Fruit fly (Drosophila melanogaster) whole organism, pupa: ENCODE data around the gene Sytbeta.

ENCODE experiments used
- CG10348 ChIP-seq: fragments of 200-800 bp; sonication (Bioruptor generic); IDR thresholded peaks from 2 replicates; pipeline ENCODE4 v1.3.6; 2022; ENCODE audit warnings: missing biosample characterization, missing genetic modification characterization
- CG12605 ChIP-seq: fragments of 200-800 bp; sonication (Bioruptor generic); IDR thresholded peaks from 2 replicates; pipeline ENCODE4 v1.3.6; 2022; ENCODE audit warnings: missing biosample characterization, missing genetic modification characterization
- CG13204 ChIP-seq: fragments of 200-800 bp; sonication (Bioruptor generic); optimal IDR thresholded peaks from 2 replicates; lab custom pipeline; 2018; ENCODE audit warnings: missing biosample characterization, mild to moderate bottlenecking, missing genetic modification characterization, moderate library complexity
- CG14655 ChIP-seq: fragments of 200-800 bp; sonication (Bioruptor generic); optimal IDR thresholded peaks from 3 replicates; lab custom pipeline; 2017; ENCODE audit warnings: mild to moderate bottlenecking, missing biosample characterization, missing genetic modification reagents, missing genetic modification characterization
- CG15710 ChIP-seq: fragments of 200-800 bp; sonication (Bioruptor generic); optimal IDR thresholded peaks from 2 replicates; lab custom pipeline; 2018; ENCODE audit warnings: missing biosample characterization, mild to moderate bottlenecking, missing genetic modification characterization, moderate library complexity
- CG17806 ChIP-seq: fragments of 200-800 bp; sonication (Bioruptor generic); optimal IDR thresholded peaks from 2 replicates; lab custom pipeline; 2018; ENCODE audit warnings: missing biosample characterization, mild to moderate bottlenecking, missing genetic modification characterization, moderate library complexity
- CG32121 ChIP-seq: fragments of 200-800 bp; sonication (Bioruptor generic); IDR thresholded peaks from 2 replicates; pipeline ENCODE4 v1.3.6; 2022; ENCODE audit warnings: missing biosample characterization, missing genetic modification characterization
- CG34367 ChIP-seq: fragments of 200-800 bp; sonication (Bioruptor generic); optimal IDR thresholded peaks from 2 replicates; lab custom pipeline; 2018; ENCODE audit warnings: missing biosample characterization, mild to moderate bottlenecking, missing genetic modification characterization
- CG4496 ChIP-seq: fragments of 200-800 bp; sonication (Bioruptor generic); IDR thresholded peaks from 3 replicates; pipeline ENCODE4 v1.3.6; 2022; ENCODE audit warnings: missing biosample characterization, missing genetic modification characterization
- CG8159 ChIP-seq: fragments of 200-800 bp; sonication (Bioruptor generic); optimal IDR thresholded peaks from 3 replicates; lab custom pipeline; 2018; ENCODE audit warnings: missing biosample characterization, mild to moderate bottlenecking, missing genetic modification characterization, moderate library complexity
- CG8301 ChIP-seq: fragments of 200-800 bp; sonication (Bioruptor generic); optimal IDR thresholded peaks from 2 replicates; lab custom pipeline; 2018; ENCODE audit warnings: missing biosample characterization, mild to moderate bottlenecking, missing genetic modification characterization
- CG9948 ChIP-seq: fragments of 200-800 bp; sonication (Bioruptor generic); optimal IDR thresholded peaks from 2 replicates; lab custom pipeline; 2018; ENCODE audit warnings: missing biosample characterization, mild to moderate bottlenecking, missing genetic modification characterization, moderate library complexity
- D1 ChIP-seq: fragments of 200-800 bp; sonication (Bioruptor generic); optimal IDR thresholded peaks from 2 replicates; lab custom pipeline; 2018; ENCODE audit warnings: missing biosample characterization, mild to moderate bottlenecking, missing genetic modification characterization, moderate library complexity
- EcR ChIP-seq: fragments of 200-800 bp; sonication (Bioruptor generic); optimal IDR thresholded peaks from 3 replicates; lab custom pipeline; 2019; ENCODE audit warnings: missing biosample characterization, missing genetic modification characterization, mild to moderate bottlenecking, moderate library complexity, missing genetic modification reagents
- Ets98B ChIP-seq: fragments of 200-800 bp; sonication (Bioruptor generic); IDR thresholded peaks from 2 replicates; pipeline ENCODE4 v1.3.6; 2022; ENCODE audit warnings: missing biosample characterization, missing genetic modification characterization
- Pif1A ChIP-seq: fragments of 200-800 bp; sonication (Bioruptor generic); optimal IDR thresholded peaks from 3 replicates; lab custom pipeline; 2016; ENCODE audit warnings: missing biosample characterization, missing genetic modification characterization
- Pif1B ChIP-seq: fragments of 200-800 bp; sonication (Bioruptor generic); optimal IDR thresholded peaks from 3 replicates; lab custom pipeline; 2016; ENCODE audit warnings: missing biosample characterization, missing genetic modification characterization
- Snoo ChIP-seq: fragments of 200-800 bp; sonication (Bioruptor generic); optimal IDR thresholded peaks from 3 replicates; lab custom pipeline; 2017; ENCODE audit warnings: missing biosample characterization, mild to moderate bottlenecking, missing genetic modification characterization, inconsistent platforms
- fd96Ca ChIP-seq: fragments of 200-800 bp; sonication (Bioruptor generic); IDR thresholded peaks from 3 replicates; pipeline ENCODE4 v1.3.6; 2022; ENCODE audit warnings: missing biosample characterization, missing genetic modification characterization
- gl ChIP-seq: fragments of 200-800 bp; sonication (Bioruptor generic); optimal IDR thresholded peaks from 2 replicates; lab custom pipeline; 2018; ENCODE audit warnings: missing biosample characterization, mild to moderate bottlenecking, missing genetic modification characterization
- rn ChIP-seq: fragments of 200-800 bp; sonication (Bioruptor generic); IDR thresholded peaks from 2 replicates; pipeline ENCODE4 v1.3.6; 2022; ENCODE audit warnings: missing biosample characterization, missing genetic modification characterization

The Sytbeta gene

DNA sequence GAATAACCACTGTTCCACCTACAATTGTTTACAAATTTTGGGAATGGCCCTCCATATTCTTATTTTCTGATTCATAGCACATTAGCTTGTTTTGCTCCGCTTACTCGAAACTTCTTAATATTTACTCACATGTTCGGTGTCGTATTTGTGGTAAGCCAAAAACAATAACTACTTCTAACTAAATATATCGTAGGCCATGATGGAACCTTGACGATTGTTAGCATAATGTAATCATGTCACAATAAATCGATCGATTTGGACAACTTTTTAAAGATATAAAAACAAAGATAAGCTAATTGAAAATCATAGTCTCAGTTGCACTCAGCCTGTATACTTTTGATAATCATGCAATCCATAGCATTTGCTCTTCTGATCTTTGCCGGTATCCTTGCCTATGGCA is 10.3 kb downstream of the Sytbeta start, which contains the start of gene EAChm:
Gene EAChm (plus strand): TSS at position 301 of the 400 bp plus-strand sequence.
- no peak for TF ChIP-seq CG17806 (tag; lab: Kevin White, UChicago)

DNA sequence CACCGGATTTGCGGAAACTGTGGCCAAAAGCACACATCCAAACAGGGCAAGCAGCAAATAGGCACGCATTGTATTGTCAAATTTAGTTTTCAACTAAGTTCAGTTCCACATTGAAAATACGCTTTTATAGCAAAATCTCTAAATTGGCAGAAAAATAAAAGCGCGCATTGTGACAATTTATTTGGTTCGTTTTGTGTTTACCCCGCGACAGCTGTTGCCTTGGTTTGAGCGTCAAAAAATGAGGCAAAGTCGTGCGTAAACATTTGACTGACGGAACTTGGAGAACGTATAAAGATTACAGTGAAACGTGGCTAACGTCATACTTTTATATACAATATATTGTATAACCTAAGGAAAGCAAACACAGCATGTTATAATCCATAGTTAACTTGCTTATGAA is 10.7 kb downstream of the Sytbeta start, which contains the start of gene CG18649:
Gene CG18649 (minus strand): TSS at position 101 of the 400 bp plus-strand sequence.
- TF ChIP-seq CG15710 (tag; lab: Kevin White, UChicago) (no peak), fd96Ca (GFP tag; lab: Robert Waterston, UW) (no peak), CG9948 (tag; lab: Kevin White, UChicago) (no peak), CG10348 (GFP tag; lab: Robert Waterston, UW) (no peak), Ets98B (GFP tag; lab: Robert Waterston, UW) (no peak), CG14655 (GFP tag; lab: Kevin White, UChicago) (no peak), Pif1B (GFP tag; lab: Kevin White, UChicago) (no peak), CG32121 (no peak), CG8159 (tag; lab: Kevin White, UChicago) (no peak), CG34367 (tag; lab: Kevin White, UChicago) (no peak), Snoo (tag; lab: Kevin White, UChicago) (no peak), CG13204 (GFP tag; lab: Kevin White, UChicago) (no peak), CG17806 (tag; lab: Kevin White, UChicago) (no peak), gl (tag; lab: Kevin White, UChicago) (no peak), Pif1A (no peak), CG8301 (tag; lab: Kevin White, UChicago) (no peak), D1 (no peak)
- TF ChIP-seq, all 21 proteins: peak for 0

DNA sequence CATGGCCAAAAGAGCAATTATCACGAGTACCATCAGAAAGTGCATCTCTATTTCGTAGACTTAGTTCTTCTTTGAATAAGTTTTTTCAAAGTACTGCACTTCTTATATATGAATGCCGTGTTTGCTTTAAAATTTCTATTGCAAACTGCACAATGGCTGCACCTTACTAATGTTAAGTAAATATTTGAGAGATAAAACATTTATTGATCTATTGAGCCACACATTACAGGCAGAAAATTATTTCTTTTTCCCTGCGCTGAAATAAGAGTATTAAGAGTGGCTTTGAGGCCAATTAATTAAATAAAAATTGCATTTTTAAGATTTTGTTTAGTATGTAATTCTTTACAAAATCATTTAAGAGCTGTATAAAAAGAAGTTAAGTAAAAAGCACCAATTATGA is 11.5 kb downstream of the Sytbeta start, which contains the start of gene CG43680:
Gene CG43680 (minus strand): TSS at position 101 of the 400 bp plus-strand sequence.
- TF ChIP-seq EcR (no peak), D1 (no peak), CG4496 (GFP tag; lab: Robert Waterston, UW) (no peak), CG32121 (no peak), Pif1B (GFP tag; lab: Kevin White, UChicago) (no peak), CG13204 (GFP tag; lab: Kevin White, UChicago) (no peak)

DNA sequence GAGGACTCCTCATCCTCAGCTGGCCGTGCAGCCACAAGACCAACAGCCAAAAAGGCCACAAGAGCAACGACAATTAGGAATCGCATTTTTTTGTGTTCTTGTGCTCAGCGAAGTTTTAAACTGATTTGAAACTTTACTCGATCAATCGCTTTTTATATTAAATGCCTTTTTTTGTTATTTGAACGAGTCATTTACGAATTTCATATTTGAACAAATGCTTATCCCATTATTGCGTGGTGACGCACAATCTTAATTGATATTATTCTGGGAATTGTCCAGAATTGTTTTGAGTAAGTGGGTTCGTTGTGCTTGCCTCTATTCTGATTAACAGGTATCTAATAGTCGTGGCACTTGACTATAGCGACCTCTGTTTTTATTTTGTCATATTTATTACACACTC is 12.4 kb downstream of the Sytbeta start, which contains the start of gene CG13461:
Gene CG13461 (minus strand): TSS at position 101 of the 400 bp plus-strand sequence.
- no peak for TF ChIP-seq EcR
- no peak for TF ChIP-seq CG13204 (GFP tag; lab: Kevin White, UChicago)
- TF ChIP-seq fd96Ca (GFP tag; lab: Robert Waterston, UW), result no peak
- no peak for TF ChIP-seq CG32121
- TF ChIP-seq Pif1A, result no peak
- no peak for TF ChIP-seq gl (tag; lab: Kevin White, UChicago)

DNA sequence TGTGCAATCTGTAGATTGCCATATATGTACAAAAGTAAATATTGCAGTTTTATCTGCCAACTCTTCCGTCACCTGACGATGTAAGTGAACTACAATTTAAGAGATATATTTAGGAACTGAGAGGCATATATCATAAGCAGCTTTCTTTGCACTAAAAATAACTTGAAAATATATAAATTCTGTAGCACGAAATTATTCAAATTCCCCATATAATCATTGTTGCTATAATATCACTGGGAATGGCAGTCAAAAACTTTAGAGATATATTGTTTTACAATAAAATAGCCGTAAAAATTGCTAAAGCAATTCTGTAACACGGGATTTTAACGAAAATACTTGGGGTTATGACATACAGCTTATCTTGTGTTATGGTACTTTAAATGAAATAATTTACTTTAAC is 13.5 kb downstream of the Sytbeta start, which contains the start of gene CG43679:
Gene CG43679 (minus strand): TSS at position 101 of the 400 bp plus-strand sequence.
- TF ChIP-seq Pif1A, result no peak
- TF ChIP-seq rn (GFP tag; lab: Robert Waterston, UW), result no peak
- TF ChIP-seq CG10348 (GFP tag; lab: Robert Waterston, UW), result no peak
- no peak for TF ChIP-seq CG8301 (tag; lab: Kevin White, UChicago)
- no peak for TF ChIP-seq gl (tag; lab: Kevin White, UChicago)
- TF ChIP-seq CG12605 (GFP tag; lab: Robert Waterston, UW), result no peak
- TF ChIP-seq Pif1B (GFP tag; lab: Kevin White, UChicago), result no peak
- TF ChIP-seq CG34367 (tag; lab: Kevin White, UChicago), result no peak
- no peak for TF ChIP-seq EcR
- TF ChIP-seq D1, result no peak
- no peak for TF ChIP-seq Snoo (tag; lab: Kevin White, UChicago)
- no peak for TF ChIP-seq CG13204 (GFP tag; lab: Kevin White, UChicago)

DNA sequence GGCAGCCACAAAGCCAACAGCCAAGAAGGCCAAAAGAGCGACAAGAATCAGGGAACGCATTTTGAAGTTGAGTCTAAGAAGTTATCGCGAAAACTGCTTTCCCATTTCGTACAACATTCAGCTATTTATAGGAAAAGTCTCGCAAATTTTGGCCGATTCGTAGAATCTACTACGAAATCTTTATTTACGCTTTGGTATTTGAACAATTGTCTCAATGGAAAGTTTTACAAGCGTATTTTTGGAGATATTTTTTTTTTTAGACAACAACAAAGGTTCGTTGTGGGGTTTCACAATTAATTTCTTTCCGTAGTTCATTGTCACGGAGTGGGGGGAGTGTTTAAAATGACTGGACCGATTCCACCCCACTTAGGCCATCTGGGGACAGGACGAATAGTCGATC is 14.1 kb downstream of the Sytbeta start, which contains the start of gene CG12310:
Gene CG12310 (minus strand): TSS at position 101 of the 400 bp plus-strand sequence.
- TF ChIP-seq gl (tag; lab: Kevin White, UChicago) (no peak), CG32121 (no peak), fd96Ca (GFP tag; lab: Robert Waterston, UW) (no peak), Ets98B (GFP tag; lab: Robert Waterston, UW) (no peak), D1 (no peak), CG12605 (GFP tag; lab: Robert Waterston, UW) (no peak), CG8301 (tag; lab: Kevin White, UChicago) (no peak), CG4496 (GFP tag; lab: Robert Waterston, UW) (no peak), CG14655 (GFP tag; lab: Kevin White, UChicago) (no peak), CG17806 (tag; lab: Kevin White, UChicago) (no peak), Pif1B (GFP tag; lab: Kevin White, UChicago) (no peak), CG9948 (tag; lab: Kevin White, UChicago) (no peak), CG13204 (GFP tag; lab: Kevin White, UChicago) (no peak), rn (GFP tag; lab: Robert Waterston, UW) (no peak), Pif1A (no peak), CG34367 (tag; lab: Kevin White, UChicago) (no peak)

DNA sequence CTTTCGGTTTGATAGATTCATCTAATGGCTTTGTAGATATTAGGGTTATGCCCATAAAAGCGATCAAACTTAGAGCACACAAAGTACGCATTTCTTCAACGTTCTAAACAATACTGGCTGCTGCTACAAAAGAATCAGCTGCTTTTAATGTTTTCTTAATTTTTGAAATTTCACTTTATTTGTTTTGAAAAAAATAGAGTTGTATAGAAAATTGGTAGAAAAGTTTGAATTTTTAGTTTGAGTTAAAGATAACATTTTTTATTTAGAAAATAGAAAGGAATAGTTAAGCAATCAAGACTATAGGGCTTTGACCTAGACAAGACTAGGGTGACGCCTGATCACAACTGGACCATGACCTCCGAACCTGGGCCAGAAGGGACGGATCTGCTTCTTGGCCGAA is 14.7 kb downstream of the Sytbeta start, which contains the start of gene CG18581:
Gene CG18581 (minus strand): TSS at position 101 of the 400 bp plus-strand sequence.
- TF ChIP-seq fd96Ca (GFP tag; lab: Robert Waterston, UW) (no peak), Pif1A (no peak), CG10348 (GFP tag; lab: Robert Waterston, UW) (no peak), Snoo (tag; lab: Kevin White, UChicago) (no peak), Pif1B (GFP tag; lab: Kevin White, UChicago) (no peak), CG8159 (tag; lab: Kevin White, UChicago) (no peak), gl (tag; lab: Kevin White, UChicago) (no peak), EcR (no peak), CG9948 (tag; lab: Kevin White, UChicago) (no peak), CG13204 (GFP tag; lab: Kevin White, UChicago) (no peak), CG32121 (no peak), D1 (no peak), CG17806 (tag; lab: Kevin White, UChicago) (no peak)
